Fruit fly (Drosophila melanogaster) whole organism, embryonic: ENCODE measurements around the gene CG10562.
A peak's percentile ranks its signal among the peaks of the same experiment; 100 is the strongest.

Experiments
- Awh ChIP-seq: fragments of 200-800 bp; sonication (Bioruptor generic); IDR thresholded peaks from 2 replicates; pipeline ENCODE4, ENCODE4 v1.3.6; 2022; ENCODE audit warnings: missing biosample characterization, missing genetic modification characterization
- Bgb ChIP-seq: fragments of 200-800 bp; sonication (Bioruptor generic); IDR thresholded peaks from 2 replicates; pipeline ENCODE4 v1.3.6; 2022; ENCODE audit warnings: missing biosample characterization, missing genetic modification characterization; ENCODE audit not compliant: partially characterized antibody
- CG10321 ChIP-seq: fragments of 200-800 bp; sonication (Bioruptor generic); IDR thresholded peaks from 2 replicates; pipeline ENCODE4 v1.3.6; 2022; ENCODE audit warnings: missing biosample characterization, missing genetic modification characterization
- CG10543 ChIP-seq: fragments of 200-800 bp; sonication (Bioruptor generic); optimal IDR thresholded peaks from 3 replicates; lab custom pipeline; 2017; ENCODE audit warnings: missing biosample characterization, mild to moderate bottlenecking, missing genetic modification characterization, moderate library complexity
- CG10565 ChIP-seq: fragments of 200-800 bp; sonication (Bioruptor generic); optimal IDR thresholded peaks from 3 replicates; lab custom pipeline; 2016; ENCODE audit warnings: missing biosample characterization, mild to moderate bottlenecking, missing genetic modification characterization
- CG12391 ChIP-seq: fragments of 200-800 bp; sonication (Bioruptor generic); optimal IDR thresholded peaks from 3 replicates; lab custom pipeline; 2018; ENCODE audit warnings: missing biosample characterization, mild to moderate bottlenecking, missing genetic modification characterization, moderate library complexity
- CG13287 ChIP-seq: fragments of 200-800 bp; sonication (Bioruptor generic); IDR thresholded peaks from 2 replicates; pipeline ENCODE4 v1.3.6; 2022; ENCODE audit warnings: missing biosample characterization, missing genetic modification characterization; ENCODE audit not compliant: partially characterized antibody
- CG14441 ChIP-seq: fragments of 200-800 bp; sonication (Bioruptor generic); IDR thresholded peaks from 2 replicates; pipeline ENCODE4 v1.3.6; 2022; ENCODE audit warnings: missing biosample characterization, missing genetic modification characterization
- CG15514 ChIP-seq: fragments of 200-800 bp; sonication (Bioruptor generic); optimal IDR thresholded peaks from 3 replicates; lab custom pipeline; 2017; ENCODE audit warnings: missing biosample characterization, missing genetic modification characterization, mild to moderate bottlenecking, moderate library complexity, missing genetic modification reagents
- CG17612 ChIP-seq: fragments of 200-800 bp; sonication (Bioruptor generic); IDR thresholded peaks from 2 replicates; pipeline ENCODE4 v1.3.6; 2022; ENCODE audit warnings: missing biosample characterization, missing genetic modification characterization
- CG2199 ChIP-seq: fragments of 200-800 bp; sonication (Bioruptor generic); IDR thresholded peaks from 3 replicates; pipeline ENCODE4 v1.3.6; 2022; ENCODE audit warnings: missing biosample characterization, missing genetic modification characterization
- CG3163 ChIP-seq: fragments of 200-800 bp; sonication (Bioruptor generic); optimal IDR thresholded peaks from 3 replicates; lab custom pipeline; 2016; ENCODE audit warnings: missing biosample characterization, missing genetic modification characterization
- CG34376 ChIP-seq: fragments of 200-800 bp; sonication (Bioruptor generic); optimal IDR thresholded peaks from 2 replicates; lab custom pipeline; 2018; ENCODE audit warnings: missing biosample characterization, mild to moderate bottlenecking, missing genetic modification characterization
- CG4730 ChIP-seq: fragments of 200-800 bp; sonication (Bioruptor generic); IDR thresholded peaks from 2 replicates; pipeline ENCODE4 v1.3.6; 2022; ENCODE audit warnings: missing biosample characterization, missing genetic modification characterization
- CG6791 ChIP-seq: fragments of 200-800 bp; sonication (Bioruptor generic); IDR thresholded peaks from 3 replicates; pipeline ENCODE4 v1.3.6; 2022; ENCODE audit warnings: missing biosample characterization, missing genetic modification characterization; ENCODE audit not compliant: partially characterized antibody
- CG7987 ChIP-seq: fragments of 200-800 bp; sonication (Bioruptor generic); optimal IDR thresholded peaks from 2 replicates; lab custom pipeline; 2018; ENCODE audit warnings: missing biosample characterization, mild to moderate bottlenecking, missing genetic modification characterization, moderate library complexity
- CG8089 ChIP-seq: fragments of 200-800 bp; sonication (Bioruptor generic); optimal IDR thresholded peaks from 3 replicates; lab custom pipeline; 2016; ENCODE audit warnings: missing biosample characterization, missing genetic modification characterization
- CG9797 ChIP-seq: fragments of 200-800 bp; sonication (Bioruptor generic); optimal IDR thresholded peaks from 3 replicates; lab custom pipeline; 2018; ENCODE audit warnings: missing biosample characterization, mild to moderate bottlenecking, missing genetic modification characterization
- CG9876 ChIP-seq: fragments of 200-800 bp; sonication (Bioruptor generic); optimal IDR thresholded peaks from 2 replicates; lab custom pipeline; 2016; ENCODE audit warnings: missing biosample characterization, missing genetic modification characterization
- Dip2 ChIP-seq: fragments of 200-800 bp; sonication (Bioruptor generic); IDR thresholded peaks from 2 replicates; pipeline ENCODE4 v1.3.6; 2022; ENCODE audit warnings: missing biosample characterization, missing genetic modification characterization
- Drgx ChIP-seq: fragments of 200-800 bp; sonication (Bioruptor generic); IDR thresholded peaks from 2 replicates; pipeline ENCODE4 v1.3.6; 2022; ENCODE audit warnings: missing biosample characterization, missing genetic modification characterization
- E2f2 ChIP-seq: fragments of 200-800 bp; sonication (Bioruptor generic); IDR thresholded peaks from 2 replicates; pipeline ENCODE4 v1.3.6; 2022; ENCODE audit warnings: missing biosample characterization, missing genetic modification characterization
- HmgZ ChIP-seq: fragments of 200-800 bp; sonication (Bioruptor generic); optimal IDR thresholded peaks from 2 replicates; lab custom pipeline; 2018; ENCODE audit warnings: missing biosample characterization, mild to moderate bottlenecking, missing genetic modification characterization
- Jarid2 ChIP-seq: fragments of 200-800 bp; sonication (Bioruptor generic); optimal IDR thresholded peaks from 3 replicates; lab custom pipeline; 2017; ENCODE audit warnings: mild to moderate bottlenecking, missing biosample characterization, missing genetic modification reagents, missing genetic modification characterization
- Med ChIP-seq: fragments of 200-800 bp; sonication (Bioruptor generic); peaks from one replicate; lab custom pipeline; 2016; ENCODE audit warnings: missing biosample characterization, missing genetic modification characterization, mild to moderate bottlenecking, inconsistent platforms, moderate library complexity
- Meics ChIP-seq: fragments of 200-800 bp; sonication (Bioruptor generic); optimal IDR thresholded peaks from 2 replicates; lab custom pipeline; 2017; ENCODE audit warnings: missing biosample characterization, mild to moderate bottlenecking, missing genetic modification characterization
- NFAT ChIP-seq: fragments of 200-800 bp; sonication (Bioruptor generic); IDR thresholded peaks from 2 replicates; pipeline ENCODE4 v1.3.6; 2022; ENCODE audit warnings: missing biosample characterization, missing genetic modification characterization
- Rfx ChIP-seq: fragments of 200-800 bp; sonication (Bioruptor generic); IDR thresholded peaks from 2 replicates; pipeline ENCODE4 v1.3.6; 2022; ENCODE audit warnings: missing biosample characterization, missing genetic modification characterization
- Rx ChIP-seq: fragments of 200-800 bp; sonication (Bioruptor generic); IDR thresholded peaks from 2 replicates; pipeline ENCODE4 v1.3.6; 2022; ENCODE audit warnings: missing biosample characterization, missing genetic modification characterization
- Sox102F ChIP-seq: fragments of 200-800 bp; sonication (Bioruptor generic); optimal IDR thresholded peaks from 2 replicates; lab custom pipeline; 2018; ENCODE audit warnings: missing biosample characterization, mild to moderate bottlenecking, missing genetic modification characterization, moderate library complexity
- Sry-β ChIP-seq: fragments of 200-800 bp; sonication (Bioruptor generic); optimal IDR thresholded peaks from 2 replicates; lab custom pipeline; 2018; ENCODE audit warnings: missing biosample characterization, mild to moderate bottlenecking, missing genetic modification characterization, moderate library complexity
- Trl ChIP-seq, 3 experiments: fragments of >200 bp in 2 of 3; fragments of 200-800 bp in 1 of 3; sonication (Bioruptor generic) in 1 of 3; optimal IDR thresholded peaks; 2 replicates in 1 of 3; 3 replicates in 2 of 3; lab custom pipeline; 2016 to 2017; ENCODE audit warnings: missing biosample characterization in 1 of 3, missing genetic modification characterization in 1 of 3
- cato ChIP-seq: fragments of 200-800 bp; sonication (Bioruptor generic); optimal IDR thresholded peaks from 2 replicates; lab custom pipeline; 2016; ENCODE audit warnings: missing biosample characterization, missing genetic modification characterization, borderline replicate concordance
- chinmo ChIP-seq: fragments of 200-800 bp; sonication (Bioruptor generic); IDR thresholded peaks from 4 replicates; pipeline ENCODE4 v1.3.6; 2022; ENCODE audit warnings: missing biosample characterization, missing genetic modification characterization; ENCODE audit not compliant: partially characterized antibody
- ci ChIP-seq: fragments of 200-800 bp; sonication (Bioruptor generic); IDR thresholded peaks from 3 replicates; pipeline ENCODE4 v1.3.6; 2022; ENCODE audit warnings: missing biosample characterization, missing genetic modification characterization
- corto ChIP-seq: fragments of 200-800 bp; sonication (Bioruptor generic); optimal IDR thresholded peaks from 2 replicates; lab custom pipeline; 2016; ENCODE audit warnings: missing biosample characterization, mild to moderate bottlenecking, missing genetic modification characterization, moderate library complexity
- gfzf ChIP-seq: fragments of 200-800 bp; sonication (Bioruptor generic); optimal IDR thresholded peaks from 2 replicates; lab custom pipeline; 2016; ENCODE audit warnings: missing biosample characterization, mild to moderate bottlenecking, missing genetic modification characterization, moderate library complexity
- grn ChIP-seq: fragments of 200-800 bp; sonication (Bioruptor generic); optimal IDR thresholded peaks from 3 replicates; lab custom pipeline; 2017; ENCODE audit warnings: missing biosample characterization, missing genetic modification characterization
- her ChIP-seq: fragments of 200-800 bp; sonication (Bioruptor generic); optimal IDR thresholded peaks from 2 replicates; lab custom pipeline; 2016; ENCODE audit warnings: missing biosample characterization, missing genetic modification characterization
- row ChIP-seq: fragments of 200-800 bp; sonication (Bioruptor generic); IDR thresholded peaks from 3 replicates; pipeline ENCODE4 v1.3.6; 2022; ENCODE audit warnings: missing biosample characterization, missing genetic modification characterization
- sens ChIP-seq: fragments of 200-800 bp; sonication (Bioruptor generic); peaks from one replicate; lab custom pipeline; 2016; ENCODE audit warnings: missing biosample characterization, missing genetic modification characterization
- stwl ChIP-seq: fragments of 200-800 bp; sonication (Bioruptor generic); optimal IDR thresholded peaks from 3 replicates; lab custom pipeline; 2018; ENCODE audit warnings: missing biosample characterization, mild to moderate bottlenecking, missing genetic modification characterization, moderate library complexity
- vfl ChIP-seq: fragments of 200-800 bp; sonication (Bioruptor generic); optimal IDR thresholded peaks from 2 replicates; lab custom pipeline; 2016; ENCODE audit warnings: missing biosample characterization, missing genetic modification characterization
- vvl ChIP-seq: fragments of 200-800 bp; sonication (Bioruptor generic); IDR thresholded peaks from 2 replicates; pipeline ENCODE4 v1.3.6; 2022; ENCODE audit warnings: missing biosample characterization, missing genetic modification characterization
- zf30C ChIP-seq: fragments of 200-800 bp; sonication (Bioruptor generic); optimal IDR thresholded peaks from 3 replicates; lab custom pipeline; 2018; ENCODE audit warnings: missing biosample characterization, mild to moderate bottlenecking, missing genetic modification characterization

CG10562 gene

dm6 chr3R:25335065-25335464 is 12.5 kb upstream of the CG10562 start, which contains the start of the genes CG10669 and CG11902 (continued):
- TF ChIP-seq vfl (GFP tag; lab: Kevin White, UChicago), result no peak
- no peak for TF ChIP-seq CG10565 (GFP tag; lab: Kevin White, UChicago)
- TF ChIP-seq zf30C (GFP tag; lab: Kevin White, UChicago), result no peak
- no peak for TF ChIP-seq CG17612 (GFP tag; lab: Robert Waterston, UW)
- TF ChIP-seq Rfx (GFP tag; lab: Robert Waterston, UW), result no peak
- peak; percentile 76 for TF ChIP-seq stwl (tag; lab: Kevin White, UChicago)
- no peak for TF ChIP-seq Rx (GFP tag; lab: Robert Waterston, UW)
- peak; percentile 47 for TF ChIP-seq gfzf (GFP tag; lab: Kevin White, UChicago)
- 0 out of 3 replicates have a peak, but pooled peaks have one; percentile 9 for TF ChIP-seq ci (GFP tag; lab: Robert Waterston, UW)
- TF ChIP-seq CG10543 (GFP tag; lab: Kevin White, UChicago), result no peak
- 0 out of 3 replicates have a peak, but pooled peaks have one; percentile 23 for TF ChIP-seq CG6791 (GFP tag; lab: Robert Waterston, UW)
- TF ChIP-seq Meics (GFP tag; lab: Kevin White, UChicago), result no peak
- TF ChIP-seq CG9797 (GFP tag; lab: Kevin White, UChicago), result peak; percentile 60
- no peak for TF ChIP-seq Awh (GFP tag; lab: Robert Waterston, UW)
- TF ChIP-seq Dip2 (GFP tag; lab: Robert Waterston, UW), result no peak
- TF ChIP-seq vvl (GFP tag; lab: Robert Waterston, UW), result no peak
- TF ChIP-seq Sox102F (GFP tag; lab: Kevin White, UChicago), result no peak
- no peak for TF ChIP-seq her (GFP tag; lab: Kevin White, UChicago)

- TF ChIP-seq CG14441 (GFP tag; lab: Robert Waterston, UW) (no peak), Trl (optimal IDR thresholded peaks at IDR 0.05; lab: Kevin White, UChicago) (peak in 1 of 2 experiments; percentile 11), Trl (GFP tag; optimal IDR thresholded peaks at IDR 0.05; lab: Kevin White, UChicago) (no peak), CG3163 (GFP tag; lab: Kevin White, UChicago) (peak; percentile 55)
These were observed 8.5 kb upstream of the CG10562 start, which contains the start of gene CHKov2 for dm6 chr3R:25331103-25331502. TSS of gene CHKov2 (minus strand) at chr3R:25331203.

dm6 chr3R:25329079-25329478 is 6.5 kb upstream of the CG10562 start, which contains the start of gene CHKov1:
TSS of gene CHKov1 (minus strand) at chr3R:25329316.
- TF ChIP-seq Med (GFP tag; lab: Kevin White, UChicago) (peak; percentile 67), CG2199 (GFP tag; lab: Robert Waterston, UW) (0 out of 3 replicates have a peak, but pooled peaks have one; percentile 10), vvl (GFP tag; lab: Robert Waterston, UW) (0 out of 2 replicates have a peak, but pooled peaks have one; percentile 21), HmgZ (tag; lab: Kevin White, UChicago) (peak; percentile 26), CG10543 (GFP tag; lab: Kevin White, UChicago) (peak; percentile 11), NFAT (GFP tag; lab: Robert Waterston, UW) (peak; percentile 23; the same call in 1 of the 2 replicates), row (GFP tag; lab: Robert Waterston, UW) (0 out of 3 replicates have a peak, but pooled peaks have one; percentile 1), Drgx (GFP tag; lab: Robert Waterston, UW) (peak; percentile 39; the same call in 1 of the 2 replicates), CG15514 (peak; percentile 24), corto (GFP tag; lab: Kevin White, UChicago) (no peak), Bgb (GFP tag; lab: Robert Waterston, UW) (peak; percentile 30; the same call in 1 of the 2 replicates), her (GFP tag; lab: Kevin White, UChicago) (no peak), E2f2 (GFP tag; lab: Robert Waterston, UW) (no peak), Jarid2 (GFP tag; lab: Kevin White, UChicago) (peak; percentile 90), CG8089 (no peak), CG10321 (GFP tag; lab: Robert Waterston, UW) (no peak), CG9876 (peak; percentile 12), CG13287 (peak; percentile 13; the same call in 1 of the 2 replicates), chinmo (GFP tag; lab: Robert Waterston, UW) (0 out of 4 replicates have a peak, but pooled peaks have one; percentile 40), sens (GFP tag; lab: Kevin White, UChicago) (peak; percentile 47), grn (GFP tag; lab: Kevin White, UChicago) (peak; percentile 17), CG7987 (peak; percentile 6), CG4730 (no peak), CG14441 (GFP tag; lab: Robert Waterston, UW) (0 out of 2 replicates have a peak, but pooled peaks have one; percentile 10), Sry-β (GFP tag; lab: Kevin White, UChicago) (no peak), cato (GFP tag; lab: Kevin White, UChicago) (no peak), CG34376 (GFP tag; lab: Kevin White, UChicago) (peak; percentile 52), CG12391 (tag; lab: Kevin White, UChicago) (no peak), CG17612 (GFP tag; lab: Robert Waterston, UW) (0 out of 2 replicates have a peak, but pooled peaks have one; percentile 17)
